Fruit fly (Drosophila melanogaster) whole organism: ENCODE measurements around the gene CG15263.
A peak's percentile ranks its signal among the peaks of the same experiment; 100 is the strongest.

Experiments
- CG8478 ChIP-seq: fragments of >200 bp; optimal IDR thresholded peaks from 2 replicates; lab custom pipeline; 2018; ENCODE audit warnings: inconsistent platforms
- Dll ChIP-seq: fragments of >200 bp; optimal IDR thresholded peaks from 2 replicates; lab custom pipeline; 2017
- EcR ChIP-seq, 2 experiments: fragments of >200 bp; optimal IDR thresholded peaks; 2 replicates each; lab custom pipeline; 2017; ENCODE audit warnings: missing biosample characterization in 2 of 2, missing genetic modification characterization in 2 of 2, missing genetic modification reagents in 2 of 2
- pan ChIP-seq: fragments of >200 bp; optimal IDR thresholded peaks from 2 replicates; lab custom pipeline; 2017
- psq ChIP-seq: fragments of >200 bp; optimal IDR thresholded peaks from 2 replicates; lab custom pipeline; 2017
- usp ChIP-seq: fragments of >200 bp; optimal IDR thresholded peaks from 2 replicates; lab custom pipeline; 2017; ENCODE audit warnings: missing biosample characterization, missing genetic modification characterization, mixed read lengths

CG15263 gene

dm6 chr2L:15271336-15271735 lies 13.5 kb upstream of the CG15263 start:
- TF ChIP-seq EcR (GFP tag; optimal IDR thresholded peaks at IDR 0.05; lab: Kevin White, UChicago), result no peak
- no peak for TF ChIP-seq pan (lab: Kevin White, UChicago)
- TF ChIP-seq psq (lab: Kevin White, UChicago), result no peak
- no peak for TF ChIP-seq Dll
- TF ChIP-seq usp (GFP tag; lab: Kevin White, UChicago), result no peak
- peak; percentile 44 for TF ChIP-seq CG8478 (lab: Kevin White, UChicago)

- TF ChIP-seq CG8478 (lab: Kevin White, UChicago) (no peak), pan (lab: Kevin White, UChicago) (no peak), EcR (GFP tag; optimal IDR thresholded peaks at IDR 0.05; lab: Kevin White, UChicago) (no peak), psq (lab: Kevin White, UChicago) (no peak), usp (GFP tag; lab: Kevin White, UChicago) (no peak), Dll (no peak)
Measured at dm6 chr2L:15271757-15272589, 12.8 kb upstream of the CG15263 start, which contains the start of gene Cul3. TSS of gene Cul3 (minus strand) at chr2L:15272024.

DNA sequence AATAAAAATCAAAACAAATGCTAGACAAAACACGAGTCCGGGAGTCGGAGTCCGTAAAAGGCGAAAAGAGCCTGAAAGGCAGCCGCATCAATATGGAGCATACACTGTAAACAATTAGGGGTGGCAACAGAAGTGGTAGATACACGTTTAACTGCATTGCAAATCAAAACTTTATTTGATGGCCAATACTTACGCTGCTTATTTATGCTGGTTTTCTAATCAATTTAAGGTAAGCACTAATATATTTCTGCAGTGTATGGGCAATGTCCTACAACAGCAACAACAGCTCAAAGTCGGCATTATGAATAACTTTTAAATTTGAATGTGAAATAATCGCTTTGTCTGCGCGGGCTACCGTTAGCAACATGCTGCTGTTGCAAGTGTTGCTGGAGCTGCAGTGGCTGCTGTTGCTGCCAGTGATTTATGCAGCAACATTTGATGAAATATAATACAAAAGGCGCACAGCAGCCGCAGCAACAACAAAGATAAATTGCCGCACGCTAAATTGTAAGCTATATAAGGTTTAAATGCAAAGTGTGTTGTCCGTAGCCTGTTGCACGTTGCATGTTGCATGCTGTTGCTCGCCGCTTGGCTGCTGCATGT lies 11.2 kb upstream of the CG15263 start:
- no peak for TF ChIP-seq usp (GFP tag; lab: Kevin White, UChicago)
- TF ChIP-seq EcR (GFP tag; optimal IDR thresholded peaks at IDR 0.05; lab: Kevin White, UChicago), result no peak
- no peak for TF ChIP-seq pan (lab: Kevin White, UChicago)
- TF ChIP-seq CG8478 (lab: Kevin White, UChicago), result no peak
- no peak for TF ChIP-seq psq (lab: Kevin White, UChicago)
- TF ChIP-seq Dll, result no peak

- TF ChIP-seq Dll (no peak), pan (lab: Kevin White, UChicago) (no peak), psq (lab: Kevin White, UChicago) (no peak), usp (GFP tag; lab: Kevin White, UChicago) (no peak), EcR (GFP tag; optimal IDR thresholded peaks at IDR 0.05; lab: Kevin White, UChicago) (no peak), CG8478 (lab: Kevin White, UChicago) (no peak)
Measured at dm6 chr2L:15274292-15274691, 10.5 kb upstream of the CG15263 start.

- no peak for TF ChIP-seq usp (GFP tag; lab: Kevin White, UChicago)
Measured at dm6 chr2L:15274783-15275316, 9.9 kb upstream of the CG15263 start, which contains the start of gene UK114. TSS of gene UK114 (minus strand) at chr2L:15275091.

dm6 chr2L:15275794-15276193 lies 9.0 kb upstream of the CG15263 start:
- no peak for TF ChIP-seq psq (lab: Kevin White, UChicago)
- TF ChIP-seq EcR (GFP tag; optimal IDR thresholded peaks at IDR 0.05; lab: Kevin White, UChicago), result no peak
- TF ChIP-seq CG8478 (lab: Kevin White, UChicago), result no peak
- no peak for TF ChIP-seq pan (lab: Kevin White, UChicago)
- TF ChIP-seq usp (GFP tag; lab: Kevin White, UChicago), result no peak
- no peak for TF ChIP-seq Dll

dm6 chr2L:15280975-15281374 lies 3.8 kb upstream of the CG15263 start:
- no peak for TF ChIP-seq psq (lab: Kevin White, UChicago)
- TF ChIP-seq EcR (GFP tag; optimal IDR thresholded peaks at IDR 0.05; lab: Kevin White, UChicago), result no peak
- no peak for TF ChIP-seq CG8478 (lab: Kevin White, UChicago)
- no peak for TF ChIP-seq pan (lab: Kevin White, UChicago)
- TF ChIP-seq usp (GFP tag; lab: Kevin White, UChicago), result no peak
- TF ChIP-seq Dll, result no peak

dm6 chr2L:15292139-15292538 lies 7.3 kb downstream of the CG15263 start, which contains the start of gene CG15260:
TSS of gene CG15260 (minus strand) at chr2L:15292239.
- TF ChIP-seq psq (lab: Kevin White, UChicago) (no peak), pan (lab: Kevin White, UChicago) (no peak), usp (GFP tag; lab: Kevin White, UChicago) (no peak), Dll (no peak), EcR (GFP tag; optimal IDR thresholded peaks at IDR 0.05; lab: Kevin White, UChicago) (no peak), CG8478 (lab: Kevin White, UChicago) (no peak)

- TF ChIP-seq usp (GFP tag; lab: Kevin White, UChicago), result no peak
- no peak for TF ChIP-seq Dll
- TF ChIP-seq EcR (GFP tag; optimal IDR thresholded peaks at IDR 0.05; lab: Kevin White, UChicago), result no peak
- TF ChIP-seq psq (lab: Kevin White, UChicago), result no peak
- TF ChIP-seq pan (lab: Kevin White, UChicago), result no peak
- no peak for TF ChIP-seq CG8478 (lab: Kevin White, UChicago)
Measured at dm6 chr2L:15297508-15297907, 12.7 kb downstream of the CG15263 start, which contains the start of gene CG15262. TSS of gene CG15262 (plus strand) at chr2L:15297808.

DNA sequence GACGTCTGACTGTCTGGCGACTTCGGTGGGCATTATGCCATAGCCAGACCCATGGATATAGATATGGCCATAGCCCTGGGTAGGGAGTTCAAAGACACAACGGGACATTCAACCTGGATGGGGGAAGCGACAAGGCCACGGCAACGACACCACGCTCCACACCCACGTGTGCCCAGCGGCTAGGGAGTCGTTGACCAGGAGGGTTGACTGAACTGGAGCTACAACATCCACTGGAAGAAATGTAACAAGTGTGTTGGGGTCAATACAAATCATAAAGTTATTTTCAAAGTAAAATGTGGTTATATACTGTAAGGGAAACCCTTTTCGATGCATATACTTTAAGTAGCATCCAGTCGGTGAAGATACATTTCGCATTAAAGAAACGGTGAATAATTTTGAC lies 17.0 kb downstream of the CG15263 start:
- no peak for TF ChIP-seq psq (lab: Kevin White, UChicago)
- peak in 1 of 2 experiments; percentile 53 for TF ChIP-seq EcR (GFP tag; optimal IDR thresholded peaks at IDR 0.05; lab: Kevin White, UChicago)

DNA sequence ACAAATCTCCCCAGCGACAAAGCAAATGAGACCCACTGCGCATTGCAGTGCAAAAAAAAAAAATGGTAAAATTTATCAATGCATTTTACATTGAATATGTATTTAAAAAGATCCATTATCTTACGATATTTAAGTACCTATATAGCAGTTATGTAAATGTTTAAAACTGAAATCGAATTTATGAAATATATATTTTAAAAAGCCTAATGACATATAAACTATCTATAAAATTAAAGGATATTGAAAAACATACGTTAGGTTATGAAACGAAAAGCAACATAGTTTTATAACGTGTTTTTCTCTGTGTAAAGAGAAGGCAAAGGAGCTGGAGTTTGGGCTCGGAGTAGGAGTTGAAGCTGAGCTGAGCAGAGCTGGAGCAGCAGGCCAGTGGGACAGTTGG lies 19.6 kb downstream of the CG15263 start:
- TF ChIP-seq CG8478 (lab: Kevin White, UChicago) (no peak), pan (lab: Kevin White, UChicago) (no peak), psq (lab: Kevin White, UChicago) (no peak), EcR (GFP tag; optimal IDR thresholded peaks at IDR 0.05; lab: Kevin White, UChicago) (no peak), Dll (no peak), usp (GFP tag; lab: Kevin White, UChicago) (no peak)
